Fruit fly (Drosophila melanogaster) whole organism, embryonic: ENCODE data around the gene Ccn.

ENCODE experiments used
- Adf1 ChIP-seq: fragments of 200-800 bp; sonication (Bioruptor generic); IDR thresholded peaks from 2 replicates; pipeline ENCODE4 v1.3.6; 2022; ENCODE audit warnings: missing biosample characterization, missing genetic modification characterization
- Atf-2 ChIP-seq: fragments of 200-800 bp; sonication (Bioruptor generic); optimal IDR thresholded peaks from 2 replicates; lab custom pipeline; 2016; ENCODE audit warnings: missing biosample characterization, missing genetic modification characterization
- CG10366 ChIP-seq: fragments of 200-800 bp; sonication (Bioruptor generic); IDR thresholded peaks from 2 replicates; pipeline ENCODE4 v1.3.6; 2022; ENCODE audit warnings: missing biosample characterization, missing genetic modification characterization
- CG11504 ChIP-seq: fragments of 200-800 bp; sonication (Bioruptor generic); optimal IDR thresholded peaks from 3 replicates; lab custom pipeline; 2019; ENCODE audit warnings: missing biosample characterization, mild to moderate bottlenecking, missing genetic modification characterization, moderate library complexity
- CG11696 ChIP-seq: fragments of 200-800 bp; sonication (Bioruptor generic); IDR thresholded peaks from 2 replicates; pipeline ENCODE4 v1.3.6; 2022; ENCODE audit warnings: missing biosample characterization, missing genetic modification characterization
- CG1233 ChIP-seq: fragments of 200-800 bp; sonication (Bioruptor generic); optimal IDR thresholded peaks from 4 replicates; lab custom pipeline; 2018; ENCODE audit warnings: missing biosample characterization, mild to moderate bottlenecking, missing genetic modification characterization
- CG13894 ChIP-seq: fragments of 200-800 bp; sonication (Bioruptor generic); optimal IDR thresholded peaks from 3 replicates; lab custom pipeline; 2018; ENCODE audit warnings: missing biosample characterization, mild to moderate bottlenecking, missing genetic modification characterization, moderate library complexity
- CG14441 ChIP-seq: fragments of 200-800 bp; sonication (Bioruptor generic); IDR thresholded peaks from 2 replicates; pipeline ENCODE4 v1.3.6; 2022; ENCODE audit warnings: missing biosample characterization, missing genetic modification characterization
- CG17186 ChIP-seq: fragments of 200-800 bp; sonication (Bioruptor generic); optimal IDR thresholded peaks from 3 replicates; lab custom pipeline; 2017; ENCODE audit warnings: missing biosample characterization, missing genetic modification reagents, missing genetic modification characterization
- CG17328 ChIP-seq: fragments of 200-800 bp; sonication (Bioruptor generic); IDR thresholded peaks from 2 replicates; pipeline ENCODE4 v1.3.6; 2022; ENCODE audit warnings: missing biosample characterization, missing genetic modification characterization
- CG18599 ChIP-seq: fragments of 200-800 bp; sonication (Bioruptor generic); optimal IDR thresholded peaks from 3 replicates; lab custom pipeline; 2017; ENCODE audit warnings: missing biosample characterization, missing genetic modification characterization, mild to moderate bottlenecking, moderate library complexity, missing genetic modification reagents
- CG3281 ChIP-seq: fragments of 200-800 bp; sonication (Bioruptor generic); optimal IDR thresholded peaks from 3 replicates; lab custom pipeline; 2017; ENCODE audit warnings: missing biosample characterization, mild to moderate bottlenecking, missing genetic modification characterization
- CG3995 ChIP-seq: fragments of 200-800 bp; sonication (Bioruptor generic); optimal IDR thresholded peaks from 3 replicates; lab custom pipeline; 2016; ENCODE audit warnings: missing biosample characterization, missing genetic modification characterization
- CG43689 ChIP-seq: fragments of 200-800 bp; sonication (Bioruptor generic); IDR thresholded peaks from 2 replicates; pipeline ENCODE4 v1.3.6; 2022; ENCODE audit warnings: missing biosample characterization, missing genetic modification characterization
- CG6765 ChIP-seq: fragments of 200-800 bp; sonication (Bioruptor generic); optimal IDR thresholded peaks from 3 replicates; lab custom pipeline; 2017; ENCODE audit warnings: missing biosample characterization, mild to moderate bottlenecking, missing genetic modification characterization
- CG7786 ChIP-seq: fragments of 200-800 bp; sonication (Bioruptor generic); optimal IDR thresholded peaks from 2 replicates; lab custom pipeline; 2016; ENCODE audit warnings: missing biosample characterization, missing genetic modification characterization
- CG8388 ChIP-seq: fragments of 200-800 bp; sonication (Bioruptor generic); optimal IDR thresholded peaks from 2 replicates; lab custom pipeline; 2019; ENCODE audit warnings: missing biosample characterization, mild to moderate bottlenecking, missing genetic modification characterization, moderate library complexity
- CG9797 ChIP-seq: fragments of 200-800 bp; sonication (Bioruptor generic); optimal IDR thresholded peaks from 3 replicates; lab custom pipeline; 2018; ENCODE audit warnings: missing biosample characterization, mild to moderate bottlenecking, missing genetic modification characterization
- Camta ChIP-seq: fragments of 200-800 bp; sonication (Bioruptor generic); optimal IDR thresholded peaks from 2 replicates; lab custom pipeline; 2016; ENCODE audit warnings: missing biosample characterization, missing genetic modification characterization
- CoRest ChIP-seq: fragments of 200-800 bp; sonication (Bioruptor generic); optimal IDR thresholded peaks from 3 replicates; lab custom pipeline; 2018; ENCODE audit warnings: missing biosample characterization, mild to moderate bottlenecking, missing genetic modification characterization, moderate library complexity
- Dek ChIP-seq: fragments of 200-800 bp; sonication (Bioruptor generic); optimal IDR thresholded peaks from 3 replicates; lab custom pipeline; 2019; ENCODE audit warnings: missing biosample characterization, mild to moderate bottlenecking, missing genetic modification characterization, moderate library complexity
- Dp ChIP-seq: fragments of 200-800 bp; sonication (Bioruptor generic); optimal IDR thresholded peaks from 2 replicates; lab custom pipeline; 2018; ENCODE audit warnings: missing biosample characterization, mild to moderate bottlenecking, missing genetic modification characterization, moderate library complexity
- H2.0 ChIP-seq: fragments of 200-800 bp; sonication (Bioruptor generic); IDR thresholded peaks from 2 replicates; pipeline ENCODE4 v1.3.6; 2022; ENCODE audit warnings: missing biosample characterization, missing genetic modification characterization
- Hr39 ChIP-seq: fragments of >200 bp; optimal IDR thresholded peaks from 2 replicates; lab custom pipeline; 2017
- MBD-R2 ChIP-seq: fragments of 200-800 bp; sonication (Bioruptor generic); IDR thresholded peaks from 2 replicates; pipeline ENCODE4 v1.3.6; 2022; ENCODE audit warnings: missing biosample characterization, missing genetic modification characterization
- Med ChIP-seq: fragments of 200-800 bp; sonication (Bioruptor generic); peaks from one replicate; lab custom pipeline; 2016; ENCODE audit warnings: missing biosample characterization, missing genetic modification characterization, mild to moderate bottlenecking, inconsistent platforms, moderate library complexity
- Ptx1 ChIP-seq: fragments of 200-800 bp; sonication (Bioruptor generic); IDR thresholded peaks from 2 replicates; pipeline ENCODE4 v1.3.6; 2022; ENCODE audit warnings: missing biosample characterization, missing genetic modification characterization
- Rx ChIP-seq: fragments of 200-800 bp; sonication (Bioruptor generic); IDR thresholded peaks from 2 replicates; pipeline ENCODE4 v1.3.6; 2022; ENCODE audit warnings: missing biosample characterization, missing genetic modification characterization
- cato ChIP-seq: fragments of 200-800 bp; sonication (Bioruptor generic); optimal IDR thresholded peaks from 2 replicates; lab custom pipeline; 2016; ENCODE audit warnings: missing biosample characterization, missing genetic modification characterization, borderline replicate concordance
- ci ChIP-seq: fragments of 200-800 bp; sonication (Bioruptor generic); IDR thresholded peaks from 3 replicates; pipeline ENCODE4 v1.3.6; 2022; ENCODE audit warnings: missing biosample characterization, missing genetic modification characterization
- dan ChIP-seq: fragments of 200-800 bp; sonication (Bioruptor generic); IDR thresholded peaks from 2 replicates; pipeline ENCODE4 v1.3.6; 2022; ENCODE audit warnings: missing biosample characterization, missing genetic modification characterization
- danr ChIP-seq: fragments of 200-800 bp; sonication (Bioruptor generic); IDR thresholded peaks from 2 replicates; pipeline ENCODE4 v1.3.6; 2022; ENCODE audit warnings: missing biosample characterization, missing genetic modification characterization
- dmrt99B ChIP-seq: fragments of 200-800 bp; sonication (Bioruptor generic); optimal IDR thresholded peaks from 2 replicates; lab custom pipeline; 2018; ENCODE audit warnings: missing biosample characterization, mild to moderate bottlenecking, missing genetic modification characterization, moderate library complexity
- en ChIP-seq: fragments of 200-800 bp; sonication (Bioruptor generic); optimal IDR thresholded peaks from 2 replicates; lab custom pipeline; 2016; ENCODE audit warnings: missing biosample characterization, missing genetic modification characterization
- ftz-f1 ChIP-seq: fragments of 200-800 bp; sonication (Bioruptor generic); optimal IDR thresholded peaks from 2 replicates; lab custom pipeline; 2016; ENCODE audit warnings: missing biosample characterization, missing genetic modification characterization
- grau ChIP-seq: fragments of 200-800 bp; optimal IDR thresholded peaks from 3 replicates; lab custom pipeline; 2019; ENCODE audit warnings: missing biosample characterization, mild to moderate bottlenecking, missing genetic modification characterization, moderate library complexity
- ken ChIP-seq: fragments of 200-800 bp; sonication (Bioruptor generic); IDR thresholded peaks from 3 replicates; pipeline ENCODE4 v1.3.6; 2022; ENCODE audit warnings: missing biosample characterization, missing genetic modification characterization
- lilli ChIP-seq: fragments of 200-800 bp; sonication (Bioruptor generic); optimal IDR thresholded peaks from 3 replicates; lab custom pipeline; 2016; ENCODE audit warnings: missing biosample characterization, missing genetic modification characterization
- mam ChIP-seq: fragments of 200-800 bp; sonication (Bioruptor generic); optimal IDR thresholded peaks from 3 replicates; lab custom pipeline; 2016; ENCODE audit warnings: missing biosample characterization, missing genetic modification characterization
- odd ChIP-seq: fragments of 200-800 bp; sonication (Bioruptor generic); optimal IDR thresholded peaks from 2 replicates; lab custom pipeline; 2017; ENCODE audit warnings: missing biosample characterization, mild to moderate bottlenecking, missing genetic modification characterization
- onecut ChIP-seq: fragments of 200-800 bp; sonication (Bioruptor generic); IDR thresholded peaks from 2 replicates; pipeline ENCODE4 v1.3.6; 2022; ENCODE audit warnings: missing biosample characterization, missing genetic modification characterization
- peb ChIP-seq: fragments of 200-800 bp; sonication (Bioruptor generic); IDR thresholded peaks from 2 replicates; pipeline ENCODE4 v1.3.6; 2022; ENCODE audit warnings: missing biosample characterization, missing genetic modification characterization
- pzg ChIP-seq: fragments of 200-800 bp; sonication (Bioruptor generic); optimal IDR thresholded peaks from 3 replicates; lab custom pipeline; 2018; ENCODE audit warnings: missing biosample characterization, mild to moderate bottlenecking, missing genetic modification characterization, moderate library complexity
- sim ChIP-seq: fragments of 200-800 bp; sonication (Bioruptor generic); IDR thresholded peaks from 2 replicates; pipeline ENCODE4 v1.3.6; 2022; ENCODE audit warnings: missing biosample characterization, missing genetic modification characterization
- sisA ChIP-seq: fragments of 200-800 bp; sonication (Bioruptor generic); IDR thresholded peaks from 2 replicates; pipeline ENCODE4 v1.3.6; 2022; ENCODE audit warnings: missing biosample characterization, missing genetic modification characterization
- slbo ChIP-seq: fragments of 200-800 bp; sonication (Bioruptor generic); IDR thresholded peaks from 2 replicates; pipeline ENCODE4 v1.3.6; 2022; ENCODE audit warnings: missing biosample characterization, missing genetic modification characterization
- stwl ChIP-seq: fragments of 200-800 bp; sonication (Bioruptor generic); optimal IDR thresholded peaks from 3 replicates; lab custom pipeline; 2018; ENCODE audit warnings: missing biosample characterization, mild to moderate bottlenecking, missing genetic modification characterization, moderate library complexity
- wor ChIP-seq: fragments of 200-800 bp; sonication (Bioruptor generic); IDR thresholded peaks from 2 replicates; pipeline ENCODE4 v1.3.6; 2022; ENCODE audit warnings: missing biosample characterization, missing genetic modification characterization
- zf30C ChIP-seq: fragments of 200-800 bp; sonication (Bioruptor generic); optimal IDR thresholded peaks from 3 replicates; lab custom pipeline; 2018; ENCODE audit warnings: missing biosample characterization, mild to moderate bottlenecking, missing genetic modification characterization

Gene Ccn

DNA sequence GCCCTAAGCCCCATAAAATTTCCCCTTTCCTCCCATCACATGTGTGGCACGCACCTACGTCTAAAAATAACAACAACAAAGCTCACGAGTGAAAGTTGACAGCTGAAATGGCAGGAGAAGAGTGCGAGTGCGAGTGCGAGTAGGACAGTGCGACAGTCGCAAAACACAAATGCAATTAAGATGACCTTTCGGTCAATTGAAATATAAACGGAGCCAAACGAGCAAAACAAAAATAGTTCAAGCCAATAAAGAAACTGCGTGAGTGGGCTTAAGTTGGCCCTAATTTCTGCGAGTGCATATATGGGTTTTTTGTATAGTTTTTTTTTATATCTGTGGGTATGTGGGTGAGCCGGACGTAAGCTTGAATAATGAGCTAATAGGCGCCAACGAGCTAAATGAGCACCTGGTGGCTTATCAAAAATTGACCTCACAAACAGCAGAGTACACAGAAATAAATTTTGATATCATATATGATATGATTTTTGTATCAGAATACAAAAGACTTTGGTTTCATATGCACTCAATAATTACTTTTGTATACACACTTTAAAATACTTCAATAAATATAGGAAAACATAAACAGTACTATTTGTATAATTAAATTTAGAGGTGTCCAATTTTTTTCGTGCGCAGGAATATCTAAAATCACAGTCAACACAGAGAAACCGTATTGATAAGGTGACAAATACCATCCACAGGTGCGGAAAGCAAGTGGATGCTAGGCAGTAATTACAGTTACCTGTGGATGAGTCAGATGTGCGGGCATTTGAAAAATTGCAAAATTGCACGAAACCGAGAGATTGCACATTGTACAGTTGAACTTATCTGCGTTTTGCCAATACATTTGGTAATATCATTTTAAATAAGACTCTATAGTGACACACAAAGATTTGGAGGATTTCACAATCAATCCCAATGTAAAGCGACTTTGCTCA lies 37.8 kb upstream of the Ccn start:
- TF ChIP-seq Atf-2 (GFP tag; lab: Kevin White, UChicago), result peak; percentile 9
- TF ChIP-seq CG7786 (GFP tag; lab: Kevin White, UChicago), result no peak
- no peak for TF ChIP-seq pzg (GFP tag; lab: Kevin White, UChicago)
- no peak for TF ChIP-seq dan (GFP tag; lab: Robert Waterston, UW)
- no peak for TF ChIP-seq danr (GFP tag; lab: Robert Waterston, UW)
- TF ChIP-seq CG43689 (GFP tag; lab: Robert Waterston, UW), result 0 out of 2 replicates have a peak, but pooled peaks have one; percentile 19
- peak; percentile 19 for TF ChIP-seq CG1233 (GFP tag; lab: Kevin White, UChicago)
- 0 out of 2 replicates have a peak, but pooled peaks have one; percentile 13 for TF ChIP-seq slbo (GFP tag; lab: Robert Waterston, UW)
- peak; percentile 26 for TF ChIP-seq CG10366
- no peak for TF ChIP-seq Rx
- TF ChIP-seq CG11504, result peak; percentile 43
- no peak for TF ChIP-seq CG13894
- peak; percentile 31; the same call in 1 of the 2 replicates for TF ChIP-seq Ptx1 (GFP tag; lab: Robert Waterston, UW)
- TF ChIP-seq CG18599 (GFP tag; lab: Kevin White, UChicago), result peak; percentile 6
- TF ChIP-seq CG14441, result peak; percentile 38; the same call in 1 of the 2 replicates
- no peak for TF ChIP-seq wor
- TF ChIP-seq CG3995 (GFP tag; lab: Kevin White, UChicago), result peak; percentile 41
- TF ChIP-seq cato (GFP tag; lab: Kevin White, UChicago), result peak; percentile 28
- TF ChIP-seq zf30C (GFP tag; lab: Kevin White, UChicago), result peak; percentile 32
- peak; percentile 49 for TF ChIP-seq grau (tag; lab: Kevin White, UChicago)
- 0 out of 2 replicates have a peak, but pooled peaks have one; percentile 23 for TF ChIP-seq H2.0 (GFP tag; lab: Robert Waterston, UW)
- TF ChIP-seq dmrt99B (tag; lab: Kevin White, UChicago), result peak; percentile 48
- no peak for TF ChIP-seq odd
- TF ChIP-seq ci (GFP tag; lab: Robert Waterston, UW), result peak; percentile 81; the same call in 2 of the 3 replicates
- TF ChIP-seq Dp (GFP tag; lab: Kevin White, UChicago), result no peak
- TF ChIP-seq CoRest (tag; lab: Kevin White, UChicago), result no peak
- no peak for TF ChIP-seq stwl
- no peak for TF ChIP-seq Hr39
- no peak for TF ChIP-seq onecut (GFP tag; lab: Robert Waterston, UW)
- TF ChIP-seq MBD-R2 (GFP tag; lab: Robert Waterston, UW), result 0 out of 2 replicates have a peak, but pooled peaks have one; percentile 19
- peak; percentile 22 for TF ChIP-seq CG3281
- TF ChIP-seq CG6765, result peak; percentile 31
- 0 out of 2 replicates have a peak, but pooled peaks have one; percentile 13 for TF ChIP-seq sim
- TF ChIP-seq CG17186 (GFP tag; lab: Kevin White, UChicago), result no peak
- TF ChIP-seq en (GFP tag; lab: Kevin White, UChicago), result no peak
- TF ChIP-seq ken, result peak; percentile 54; the same call in 1 of the 3 replicates
- no peak for TF ChIP-seq ftz-f1 (GFP tag; lab: Kevin White, UChicago)
- TF ChIP-seq sisA (GFP tag; lab: Robert Waterston, UW), result no peak
- no peak for TF ChIP-seq Dek (tag; lab: Kevin White, UChicago)
- no peak for TF ChIP-seq CG11696 (GFP tag; lab: Robert Waterston, UW)
- TF ChIP-seq CG8388 (GFP tag; lab: Kevin White, UChicago), result peak; percentile 12
- peak; percentile 13 for TF ChIP-seq lilli
- peak; percentile 8 for TF ChIP-seq Camta (GFP tag; lab: Kevin White, UChicago)
- TF ChIP-seq Adf1 (GFP tag; lab: Robert Waterston, UW), result no peak
- peak; percentile 45; the same call in 1 of the 2 replicates for TF ChIP-seq CG17328
- peak; percentile 82 for TF ChIP-seq Med (GFP tag; lab: Kevin White, UChicago)
- TF ChIP-seq CG9797, result no peak
- no peak for TF ChIP-seq mam (GFP tag; lab: Kevin White, UChicago)
- TF ChIP-seq peb, result no peak
